Worm (Caenorhabditis elegans): Measurements from ENCODE around the gene best-17.

ce11 chrIII:564786-565185, 44.7 kb downstream of the best-17 start:
- TF ChIP-seq flt-1 (GFP tag; IDR thresholded peaks at IDR 0.05) (no peak), med-1 (GFP tag; optimal IDR thresholded peaks at IDR 0.05; ENCODE audit: insufficient read depth) (no peak), ztf-29 (GFP tag; IDR thresholded peaks at IDR 0.05) (no peak), tab-1 (GFP tag; IDR thresholded peaks at IDR 0.05) (no peak), cog-1 (tag; optimal IDR thresholded peaks at IDR 0.05) (no peak), ref-1 (GFP tag; conservative IDR thresholded peaks at IDR 0.05) (no peak), ztf-23 (GFP tag; IDR thresholded peaks at IDR 0.05) (no peak)

Measured in whole organism, midembryonic.